Fruit fly (Drosophila melanogaster) ovary, adult (tissue): ENCODE measurements around the gene Ubi-p63E.

Source experiments
- CG17801 ChIP-seq: fragments of 200-800 bp; optimal IDR thresholded peaks from 2 replicates; lab custom pipeline; 2019; ENCODE audit warnings: missing biosample characterization, mild to moderate bottlenecking, missing genetic modification characterization, moderate library complexity; ENCODE audit not compliant: partially characterized antibody

The Ubi-p63E gene

DNA sequence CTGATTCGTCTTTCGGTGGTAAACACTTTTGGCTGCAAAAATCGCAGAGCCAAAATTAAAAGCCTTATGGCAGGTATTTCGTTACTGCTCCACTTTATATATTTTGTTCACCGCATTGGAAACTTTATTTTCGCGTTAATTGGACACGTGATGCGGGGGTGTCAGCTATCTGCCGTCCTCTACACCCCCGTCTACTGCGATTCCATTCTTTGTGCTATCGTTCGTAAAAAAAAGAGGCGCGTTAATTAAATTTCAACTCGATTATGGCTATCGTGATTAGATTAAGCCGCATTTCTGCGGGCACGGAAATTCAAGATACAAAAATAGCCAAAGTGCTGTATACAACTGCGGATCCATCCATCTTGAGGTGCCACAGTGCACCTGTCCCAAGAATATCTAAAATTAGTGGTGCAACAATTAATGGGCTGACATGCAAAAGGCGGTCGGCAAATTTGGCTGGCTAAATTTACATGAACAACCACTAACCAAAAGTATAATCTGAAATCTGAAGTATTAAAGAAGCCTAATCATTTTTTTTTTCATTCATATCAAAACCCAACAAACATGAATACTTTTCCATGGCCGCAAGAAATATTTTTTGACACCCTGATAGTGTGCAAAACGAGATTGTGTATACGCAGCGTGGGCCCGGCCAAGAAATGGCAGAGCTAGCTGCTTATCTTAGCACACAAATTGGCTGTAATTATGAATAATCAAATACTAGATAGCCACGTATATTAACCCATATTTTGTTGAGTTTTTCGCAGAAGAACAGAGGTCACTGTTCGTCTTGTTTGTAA is 27.2 kb upstream of the Ubi-p63E start:
- TF ChIP-seq CG17801 (GFP tag; lab: Kevin White, UChicago) = no peak

DNA sequence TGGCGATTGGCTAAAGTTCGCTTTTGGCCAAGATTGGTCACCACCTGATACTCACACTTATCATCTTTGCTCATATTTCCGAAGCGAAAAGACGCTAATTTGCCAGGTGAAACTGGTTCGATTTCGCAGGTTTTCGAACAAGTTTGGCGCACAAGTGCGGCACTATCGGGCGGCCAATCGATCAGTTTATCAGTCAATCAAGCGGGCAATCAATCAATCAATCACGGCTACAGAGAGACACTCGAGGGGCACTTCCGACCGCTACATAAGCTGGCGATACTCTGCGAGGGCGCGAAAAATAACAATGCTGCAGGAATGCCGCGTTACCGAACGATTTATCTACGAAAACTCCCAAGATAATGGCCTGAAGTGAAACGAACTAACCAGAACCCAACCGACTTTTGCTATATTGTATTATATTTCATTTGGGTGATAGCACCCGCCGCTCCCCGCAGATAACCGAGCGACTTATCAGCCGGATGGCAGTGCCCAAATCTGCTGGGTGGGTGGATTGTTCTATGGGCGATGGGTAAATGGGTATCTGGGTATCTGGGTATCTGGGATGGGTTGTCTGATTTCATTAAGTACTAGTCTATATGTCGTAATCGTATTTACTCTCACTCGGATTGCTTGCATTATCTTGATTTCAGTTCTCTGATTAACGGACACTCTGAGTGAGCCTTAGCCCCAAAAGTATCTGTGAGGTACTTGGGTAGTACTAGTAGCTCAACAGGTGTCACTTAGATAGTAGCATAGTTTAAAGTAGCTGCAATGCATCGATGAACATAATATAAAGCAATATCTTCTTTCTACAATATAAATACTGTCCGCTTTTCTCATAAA is 26.2 kb upstream of the Ubi-p63E start:
- no peak for TF ChIP-seq CG17801 (GFP tag; lab: Kevin White, UChicago)

- TF ChIP-seq CG17801 (GFP tag; lab: Kevin White, UChicago) = peak; percentile 79
Measured at dm6 chr3L:3928205-3928942, 25.4 kb upstream of the Ubi-p63E start.

DNA sequence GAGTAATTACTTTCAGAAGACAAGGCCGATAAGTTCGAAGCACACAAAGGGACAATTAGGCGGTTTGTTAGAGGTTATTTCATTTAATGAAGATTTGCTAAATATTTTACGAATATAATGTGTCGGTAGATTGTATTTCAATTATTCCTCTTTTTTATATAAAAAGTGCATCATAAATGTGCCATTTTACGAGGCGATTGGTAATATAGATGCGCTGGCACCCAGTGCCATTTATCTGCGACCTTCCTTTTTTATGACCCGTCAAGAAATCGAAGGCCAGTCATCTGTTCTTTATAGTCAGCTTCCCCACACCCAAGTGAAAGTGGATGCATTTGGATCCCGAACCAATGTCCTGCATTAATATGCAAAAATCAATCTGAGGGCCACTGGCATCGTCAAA is 24.5 kb upstream of the Ubi-p63E start:
- no peak for TF ChIP-seq CG17801 (GFP tag; lab: Kevin White, UChicago)

- no peak for TF ChIP-seq CG17801 (GFP tag; lab: Kevin White, UChicago)
Measured at dm6 chr3L:3926191-3926765, 23.3 kb upstream of the Ubi-p63E start.

- TF ChIP-seq CG17801 (GFP tag; lab: Kevin White, UChicago) = no peak
Measured at dm6 chr3L:3925487-3925886, 22.5 kb upstream of the Ubi-p63E start.

DNA sequence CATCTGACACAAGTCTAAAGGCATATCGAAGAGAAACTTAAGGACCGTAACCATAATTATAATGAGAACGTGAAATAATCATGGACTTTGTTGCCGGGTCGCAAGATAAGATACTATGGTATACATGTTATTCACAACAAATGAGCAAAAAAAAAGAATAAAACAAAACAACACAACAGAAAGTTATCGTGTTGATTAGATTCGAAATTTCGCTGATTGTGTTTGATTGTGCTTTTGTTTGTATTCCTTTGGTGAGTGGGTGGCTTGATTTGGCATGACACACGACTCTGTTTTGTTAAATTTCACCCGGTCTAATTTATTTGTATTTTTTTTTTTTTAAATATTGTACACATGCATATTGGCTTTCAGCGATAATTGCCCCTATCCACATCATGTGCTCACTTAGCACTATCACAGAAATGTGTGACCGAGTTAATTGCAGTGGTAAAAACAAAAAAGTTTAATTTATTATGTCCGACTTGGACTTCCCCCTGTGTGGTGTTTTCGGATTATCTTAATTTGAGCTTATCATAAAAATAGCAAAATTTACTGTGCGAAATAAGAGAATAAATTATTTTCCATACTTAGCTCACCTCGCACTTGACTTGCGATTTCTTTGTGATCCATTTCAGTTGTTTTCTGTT is 20.8 kb upstream of the Ubi-p63E start:
- no peak for TF ChIP-seq CG17801 (GFP tag; lab: Kevin White, UChicago)

dm6 chr3L:3912134-3912533 is 9.2 kb upstream of the Ubi-p63E start:
- no peak for TF ChIP-seq CG17801 (GFP tag; lab: Kevin White, UChicago)

- TF ChIP-seq CG17801 (GFP tag; lab: Kevin White, UChicago) = no peak
Measured at dm6 chr3L:3909831-3910230, 6.8 kb upstream of the Ubi-p63E start, which contains the start of gene mge. TSS of gene mge (minus strand) at chr3L:3909931.

DNA sequence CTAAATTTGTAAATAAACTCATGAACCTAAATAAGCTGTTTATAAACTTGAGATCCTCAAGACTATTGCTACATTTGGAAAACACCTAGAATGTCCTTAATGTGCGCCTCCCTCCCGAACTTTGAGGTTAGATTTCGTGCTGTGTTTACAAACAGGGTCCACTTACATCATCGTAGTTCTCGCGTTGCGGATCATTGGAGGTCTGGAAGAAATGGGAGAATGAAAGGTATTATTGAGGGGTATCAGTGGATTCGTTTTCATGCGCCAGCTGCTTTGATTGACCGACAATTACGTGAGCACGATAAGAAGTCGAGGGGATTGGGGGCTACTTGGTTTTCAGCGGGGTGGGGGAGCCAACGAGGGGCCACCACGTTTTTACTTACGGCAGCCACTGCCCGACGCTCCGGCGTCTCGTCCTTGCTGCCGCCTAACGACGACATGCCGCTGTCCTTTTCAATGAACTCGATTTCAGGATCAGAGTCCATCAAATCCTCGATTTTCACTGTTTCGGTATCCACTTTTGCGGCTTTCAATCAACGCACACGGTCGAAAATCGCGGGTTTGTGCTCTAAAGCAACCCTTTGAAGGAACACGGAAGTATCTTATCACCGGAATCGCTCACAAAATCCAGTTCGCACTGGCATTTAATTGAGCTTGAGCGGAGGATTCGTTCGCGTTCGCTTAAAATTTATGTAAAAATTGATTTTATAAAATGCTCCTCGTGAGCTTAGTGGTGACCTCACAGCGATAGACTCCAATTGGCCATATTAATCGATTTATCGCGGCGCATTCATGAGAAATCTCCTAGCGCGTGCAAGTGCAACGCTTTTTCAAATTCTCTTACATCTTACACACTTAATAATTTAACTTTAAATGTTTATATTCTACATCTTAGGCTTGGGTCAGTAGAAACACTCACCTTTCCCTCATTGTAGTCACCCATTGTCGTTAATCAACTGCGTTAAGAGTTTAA is 6.1 kb upstream of the Ubi-p63E start:
- TF ChIP-seq CG17801 (GFP tag; lab: Kevin White, UChicago) = no peak

dm6 chr3L:3905111-3905510 is 2.1 kb upstream of the Ubi-p63E start, which contains the start of gene ida:
TSS of gene ida (plus strand) at chr3L:3905344.
- TF ChIP-seq CG17801 (GFP tag; lab: Kevin White, UChicago) = peak; percentile 52

DNA sequence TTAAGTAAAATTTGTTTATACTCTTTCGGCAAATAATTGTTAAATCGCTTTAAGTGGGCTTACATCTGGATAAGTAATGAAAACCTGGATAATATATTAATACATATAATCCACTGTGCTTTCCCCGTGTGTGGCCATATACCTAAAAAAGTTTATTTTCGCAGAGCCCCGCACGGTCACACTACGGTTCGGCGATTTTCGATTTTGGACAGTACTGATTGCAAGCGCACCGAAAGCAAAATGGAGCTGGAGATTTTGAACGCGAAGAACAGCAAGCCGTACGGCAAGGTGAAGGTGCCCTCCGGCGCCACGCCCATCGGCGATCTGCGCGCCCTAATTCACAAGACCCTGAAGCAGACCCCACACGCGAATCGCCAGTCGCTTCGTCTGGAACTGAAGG is 317 bp upstream of the Ubi-p63E start, which contains the start of gene Sc2:
Sc2 (plus strand) TSS at position 192 of the 400 bp plus-strand sequence.
- TF ChIP-seq CG17801 (GFP tag; lab: Kevin White, UChicago) = no peak
